Worm (Caenorhabditis elegans) whole organism, L3 larva: ENCODE measurements around the gene slt-1.
A peak's percentile ranks its signal among the peaks of the same experiment; 100 is the strongest.

ENCODE experiments used
- R02D3.7 ChIP-seq: fragments of 150-350 bp; optimal IDR thresholded peaks from 2 replicates; lab custom pipeline; 2014; ENCODE audit warnings: missing biosample characterization, missing genetic modification characterization
- aly-2 ChIP-seq: fragments of 150-350 bp; optimal IDR thresholded peaks from 2 replicates; lab custom pipeline; 2014; ENCODE audit warnings: missing biosample characterization, missing genetic modification characterization
- ceh-16 ChIP-seq: sonication (generic microtip); optimal IDR thresholded peaks from 2 replicates; lab custom pipeline; 2017; ENCODE audit warnings: missing biosample characterization, missing genetic modification characterization
- ceh-28 ChIP-seq: fragments of 150-350 bp; optimal IDR thresholded peaks from 2 replicates; lab custom pipeline; 2014; ENCODE audit warnings: missing biosample characterization, missing genetic modification reagents, missing genetic modification characterization
- ceh-9 ChIP-seq: sonication (generic microtip); optimal IDR thresholded peaks from 2 replicates; lab custom pipeline; 2018; ENCODE audit warnings: missing biosample characterization, missing genetic modification characterization
- daf-12 ChIP-seq: fragments of 150-350 bp; optimal IDR thresholded peaks from 2 replicates; lab custom pipeline; 2014; ENCODE audit warnings: missing biosample characterization, missing genetic modification reagents, missing genetic modification characterization
- egl-27 ChIP-seq: sonication (generic microtip); optimal IDR thresholded peaks from 4 replicates; lab custom pipeline; 2017; ENCODE audit warnings: missing biosample characterization, missing genetic modification reagents, missing genetic modification characterization
- egl-5 ChIP-seq: fragments of 150-350 bp; optimal IDR thresholded peaks from 2 replicates; lab custom pipeline; 2017; ENCODE audit warnings: missing biosample characterization, missing genetic modification reagents, missing genetic modification characterization, inconsistent platforms
- elt-1 ChIP-seq: fragments of 150-350 bp; optimal IDR thresholded peaks from 2 replicates; lab custom pipeline; 2014; ENCODE audit warnings: missing biosample characterization, missing genetic modification characterization
- fkh-10 ChIP-seq: sonication (generic microtip); optimal IDR thresholded peaks from 2 replicates; lab custom pipeline; 2017; ENCODE audit warnings: missing biosample characterization, missing genetic modification reagents, missing genetic modification characterization
- fkh-2 ChIP-seq: fragments of 150-350 bp; optimal IDR thresholded peaks from 2 replicates; lab custom pipeline; 2014; ENCODE audit warnings: missing biosample characterization, missing genetic modification reagents, missing genetic modification characterization
- fos-1 ChIP-seq: fragments of 150-350 bp; optimal IDR thresholded peaks from 2 replicates; lab custom pipeline; 2014; ENCODE audit warnings: missing biosample characterization, missing genetic modification characterization
- hmg-11 ChIP-seq: sonication (generic microtip); optimal IDR thresholded peaks from 2 replicates; lab custom pipeline; 2016; ENCODE audit warnings: missing genetic modification characterization, missing compliant biosample characterization
- jun-1 ChIP-seq: fragments of 150-350 bp; optimal IDR thresholded peaks from 2 replicates; lab custom pipeline; 2014; ENCODE audit warnings: missing biosample characterization, missing genetic modification reagents, missing genetic modification characterization
- lin-15B ChIP-seq: fragments of 150-350 bp; optimal IDR thresholded peaks from 2 replicates; lab custom pipeline; 2014; ENCODE audit warnings: missing biosample characterization, missing genetic modification characterization
- lin-39 ChIP-seq: fragments of 150-350 bp; optimal IDR thresholded peaks from 2 replicates; lab custom pipeline; 2018; ENCODE audit warnings: missing biosample characterization, missing genetic modification reagents, missing genetic modification characterization
- lsy-12 ChIP-seq: sonication (generic microtip); optimal IDR thresholded peaks from 2 replicates; lab custom pipeline; 2016; ENCODE audit warnings: mild to moderate bottlenecking, missing genetic modification characterization, missing compliant biosample characterization
- mdl-1 ChIP-seq: fragments of 150-350 bp; optimal IDR thresholded peaks from 2 replicates; lab custom pipeline; 2014; ENCODE audit warnings: missing biosample characterization, missing genetic modification characterization
- nfya-1 ChIP-seq: sonication (generic microtip); optimal IDR thresholded peaks from 2 replicates; lab custom pipeline; 2017; ENCODE audit warnings: missing genetic modification characterization, mild to moderate bottlenecking, missing compliant biosample characterization, antibody characterized with exemption, moderate library complexity; ENCODE audit not compliant: insufficient read depth
- nhr-11 ChIP-seq: fragments of 150-350 bp; optimal IDR thresholded peaks from 2 replicates; lab custom pipeline; 2014; ENCODE audit warnings: missing biosample characterization, missing genetic modification characterization
- nhr-12 ChIP-seq: fragments of 150-350 bp; optimal IDR thresholded peaks from 2 replicates; lab custom pipeline; 2014; ENCODE audit warnings: missing biosample characterization, missing genetic modification characterization
- nhr-23 ChIP-seq: fragments of 150-350 bp; optimal IDR thresholded peaks from 2 replicates; lab custom pipeline; 2014; ENCODE audit warnings: missing biosample characterization, missing genetic modification reagents, missing genetic modification characterization
- nhr-25 ChIP-seq: sonication (generic microtip); optimal IDR thresholded peaks from 2 replicates; lab custom pipeline; 2017; ENCODE audit warnings: missing biosample characterization, missing genetic modification characterization
- nhr-67 ChIP-seq: fragments of 150-350 bp; optimal IDR thresholded peaks from 2 replicates; lab custom pipeline; 2014; ENCODE audit warnings: missing biosample characterization, missing genetic modification characterization
- nhr-76 ChIP-seq: fragments of 150-350 bp; sonication (generic microtip); optimal IDR thresholded peaks from 5 replicates; lab custom pipeline; 2014; ENCODE audit warnings: missing biosample characterization, missing genetic modification characterization
- nhr-77 ChIP-seq: fragments of 150-350 bp; optimal IDR thresholded peaks from 2 replicates; lab custom pipeline; 2014; ENCODE audit warnings: missing biosample characterization, missing genetic modification characterization
- pha-4 ChIP-seq: fragments of 150-350 bp; optimal IDR thresholded peaks from 2 replicates; lab custom pipeline; 2014; ENCODE audit warnings: missing biosample characterization, missing genetic modification reagents, missing genetic modification characterization
- pqm-1 ChIP-seq: fragments of 150-350 bp; optimal IDR thresholded peaks from 2 replicates; lab custom pipeline; 2017; ENCODE audit warnings: missing biosample characterization, missing genetic modification characterization, inconsistent platforms
- sea-2 ChIP-seq: fragments of 150-350 bp; sonication (generic microtip); optimal IDR thresholded peaks from 4 replicates; lab custom pipeline; 2014; ENCODE audit warnings: missing biosample characterization, missing genetic modification reagents, missing genetic modification characterization
- skn-1 ChIP-seq: fragments of 150-350 bp; optimal IDR thresholded peaks from 2 replicates; lab custom pipeline; 2014; ENCODE audit warnings: missing biosample characterization, missing genetic modification characterization
- tbx-2 ChIP-seq: sonication (generic microtip); optimal IDR thresholded peaks from 2 replicates; lab custom pipeline; 2016; ENCODE audit warnings: mild to moderate bottlenecking, missing genetic modification characterization, missing compliant biosample characterization
- unc-62 ChIP-seq: fragments of 150-350 bp; sonication (generic microtip); optimal IDR thresholded peaks from 4 replicates; lab custom pipeline; 2014; ENCODE audit warnings: missing biosample characterization, missing genetic modification reagents, missing genetic modification characterization
- ztf-11 ChIP-seq: fragments of 150-350 bp; optimal IDR thresholded peaks from 2 replicates; lab custom pipeline; 2014; ENCODE audit warnings: missing biosample characterization, missing genetic modification characterization

Gene slt-1

ce11 chrX:14709591-14709990, 35.5 kb downstream of the slt-1 start:
- TF ChIP-seq nhr-25 (tag; lab: Kevin White, UChicago) (peak; percentile 59), ceh-28 (peak; percentile 14), R02D3.7 (tag; lab: Kevin White, UChicago) (no peak)
- TF ChIP-seq, all 47 proteins: peak for 2

ce11 chrX:14711168-14711629, 37.1 kb downstream of the slt-1 start, which contains the start of gene atrn-1:
atrn-1 (plus strand) TSS chrX:14711579.
- no peak for TF ChIP-seq ceh-16 (tag; lab: Kevin White, UChicago)
- peak; percentile 34 for TF ChIP-seq fos-1 (tag; lab: Kevin White, UChicago)
- TF ChIP-seq nhr-23, result peak; percentile 43
- TF ChIP-seq fkh-2 (tag; lab: Kevin White, UChicago), result no peak
- peak; percentile 64 for TF ChIP-seq nhr-25 (tag; lab: Kevin White, UChicago)
- TF ChIP-seq pha-4 (tag; lab: Kevin White, UChicago), result peak; percentile 44
- TF ChIP-seq ceh-28, result peak; percentile 49
- TF ChIP-seq jun-1 (tag; lab: Kevin White, UChicago), result no peak
- TF ChIP-seq lin-15B (tag; lab: Kevin White, UChicago), result no peak
- TF ChIP-seq hmg-11 (tag; lab: Kevin White, UChicago), result peak; percentile 71
- no peak for TF ChIP-seq egl-27 (tag; lab: Kevin White, UChicago)
- no peak for TF ChIP-seq ztf-11 (tag; lab: Kevin White, UChicago)
- TF ChIP-seq, all 47 proteins: peak for 6

ce11 chrX:14715459-14715858, 41.3 kb downstream of the slt-1 start:
- TF ChIP-seq elt-1 (tag; lab: Kevin White, UChicago) (no peak), fos-1 (tag; lab: Kevin White, UChicago) (no peak), R02D3.7 (tag; lab: Kevin White, UChicago) (no peak), fkh-10 (GFP tag; lab: Kevin White, UChicago) (no peak), sea-2 (GFP tag; lab: Kevin White, UChicago) (no peak), skn-1 (tag; lab: Kevin White, UChicago) (no peak), mdl-1 (no peak)

- TF ChIP-seq ceh-9 (tag; lab: Kevin White, UChicago) (no peak), R02D3.7 (tag; lab: Kevin White, UChicago) (no peak), nhr-77 (tag; lab: Kevin White, UChicago) (no peak), egl-27 (tag; lab: Kevin White, UChicago) (no peak), tbx-2 (tag; lab: Kevin White, UChicago) (no peak), lsy-12 (tag; lab: Kevin White, UChicago) (no peak), nhr-76 (tag; lab: Kevin White, UChicago) (no peak)
Measured at ce11 chrX:14717782-14718181, 43.7 kb downstream of the slt-1 start.

- TF ChIP-seq fkh-10 (GFP tag; lab: Kevin White, UChicago), result no peak
- no peak for TF ChIP-seq skn-1 (tag; lab: Kevin White, UChicago)
- TF ChIP-seq nhr-11 (tag; lab: Kevin White, UChicago), result no peak
- no peak for TF ChIP-seq daf-12 (tag; lab: Kevin White, UChicago)
- no peak for TF ChIP-seq nhr-12 (tag; lab: Kevin White, UChicago)
- TF ChIP-seq nhr-67 (tag; lab: Kevin White, UChicago), result no peak
- TF ChIP-seq nfya-1 (tag; lab: Kevin White, UChicago), result no peak
- TF ChIP-seq lin-15B (tag; lab: Kevin White, UChicago), result no peak
- TF ChIP-seq aly-2 (tag; lab: Kevin White, UChicago), result no peak
- no peak for TF ChIP-seq jun-1 (tag; lab: Kevin White, UChicago)
- TF ChIP-seq fkh-2 (tag; lab: Kevin White, UChicago), result no peak
- no peak for TF ChIP-seq ztf-11 (tag; lab: Kevin White, UChicago)
- no peak for TF ChIP-seq tbx-2 (tag; lab: Kevin White, UChicago)
Measured at ce11 chrX:14721098-14721497, 47.0 kb downstream of the slt-1 start, which contains the start of gene F33C8.2. F33C8.2 (plus strand) TSS chrX:14721398.

DNA sequence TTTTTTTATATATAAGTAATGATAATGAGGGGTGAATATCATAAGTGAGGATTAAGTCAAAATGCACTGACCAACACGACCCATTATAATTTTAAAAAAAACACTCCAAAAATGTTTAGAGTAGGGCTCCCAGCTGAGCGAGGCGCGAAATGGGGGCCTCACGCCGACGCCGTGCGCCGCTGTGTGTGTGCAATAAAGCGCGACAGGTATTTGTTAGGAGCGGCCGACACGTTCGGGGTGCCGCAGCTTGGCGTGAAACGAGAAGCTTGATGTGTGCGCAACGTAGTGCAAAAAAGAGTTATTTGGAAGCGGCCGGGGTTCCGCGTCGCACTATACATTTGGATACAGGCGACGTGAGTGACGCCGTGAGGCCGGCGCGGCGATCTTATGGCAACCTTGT, 50.8 kb downstream of the slt-1 start:
- no peak for TF ChIP-seq aly-2 (tag; lab: Kevin White, UChicago)
- no peak for TF ChIP-seq pqm-1 (tag; lab: Kevin White, UChicago)
- no peak for TF ChIP-seq egl-5 (tag; lab: Kevin White, UChicago)
- TF ChIP-seq lin-15B (tag; lab: Kevin White, UChicago), result no peak
- TF ChIP-seq ceh-28, result no peak
- no peak for TF ChIP-seq pha-4 (tag; lab: Kevin White, UChicago)
- no peak for TF ChIP-seq mdl-1
- no peak for TF ChIP-seq lin-39 (tag; lab: Kevin White, UChicago)
- no peak for TF ChIP-seq unc-62
- TF ChIP-seq, all 47 proteins: peak for 0
